Fruit fly (Drosophila melanogaster) whole organism: ENCODE measurements around the gene mRpL44.

Source experiments
- CG8478 ChIP-seq: fragments of >200 bp; optimal IDR thresholded peaks from 2 replicates; lab custom pipeline; 2018; ENCODE audit warnings: inconsistent platforms
- Dll ChIP-seq: fragments of >200 bp; optimal IDR thresholded peaks from 2 replicates; lab custom pipeline; 2017
- EcR ChIP-seq, 2 experiments: fragments of >200 bp; optimal IDR thresholded peaks; 2 replicates each; lab custom pipeline; 2017; ENCODE audit warnings: missing biosample characterization in 2 of 2, missing genetic modification characterization in 2 of 2, missing genetic modification reagents in 2 of 2
- pan ChIP-seq: fragments of >200 bp; optimal IDR thresholded peaks from 2 replicates; lab custom pipeline; 2017
- psq ChIP-seq: fragments of >200 bp; optimal IDR thresholded peaks from 2 replicates; lab custom pipeline; 2017
- usp ChIP-seq: fragments of >200 bp; optimal IDR thresholded peaks from 2 replicates; lab custom pipeline; 2017; ENCODE audit warnings: missing biosample characterization, missing genetic modification characterization, mixed read lengths

The mRpL44 gene

dm6 chr3R:5470586-5471283, at the start of gene mRpL44, which contains the start of gene Snr1:
Gene mRpL44 (minus strand): TSS chr3R:5470636.
Gene Snr1 (plus strand): TSS chr3R:5470926.
- TF ChIP-seq pan (lab: Kevin White, UChicago) (no peak), Dll (lab: Kevin White, UChicago) (no peak)

DNA sequence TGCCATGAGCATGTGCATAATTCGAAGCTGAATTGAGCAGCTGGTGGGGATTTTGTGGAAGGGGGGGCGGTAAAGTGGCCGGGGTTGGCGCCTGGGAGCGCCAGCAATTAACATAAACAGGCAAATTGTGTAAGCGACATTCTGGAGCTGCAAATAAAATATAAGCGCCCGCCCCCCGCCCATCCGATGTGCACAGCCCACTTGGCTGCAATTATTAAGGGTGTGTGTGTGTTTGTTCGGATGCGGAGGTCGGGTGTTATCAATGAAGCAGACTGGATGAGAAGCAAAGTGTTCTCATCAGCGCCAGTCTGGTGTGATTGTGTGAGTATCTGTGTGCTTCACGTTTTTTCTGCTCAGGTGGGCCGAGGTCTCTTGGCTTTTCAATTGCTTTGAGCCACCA, 49.4 kb upstream of the mRpL44 start:
- TF ChIP-seq usp (GFP tag; lab: Kevin White, UChicago) (no peak), psq (no peak), CG8478 (lab: Kevin White, UChicago) (no peak), Dll (lab: Kevin White, UChicago) (no peak), EcR (GFP tag; optimal IDR thresholded peaks at IDR 0.05; lab: Kevin White, UChicago) (no peak), pan (lab: Kevin White, UChicago) (no peak)

DNA sequence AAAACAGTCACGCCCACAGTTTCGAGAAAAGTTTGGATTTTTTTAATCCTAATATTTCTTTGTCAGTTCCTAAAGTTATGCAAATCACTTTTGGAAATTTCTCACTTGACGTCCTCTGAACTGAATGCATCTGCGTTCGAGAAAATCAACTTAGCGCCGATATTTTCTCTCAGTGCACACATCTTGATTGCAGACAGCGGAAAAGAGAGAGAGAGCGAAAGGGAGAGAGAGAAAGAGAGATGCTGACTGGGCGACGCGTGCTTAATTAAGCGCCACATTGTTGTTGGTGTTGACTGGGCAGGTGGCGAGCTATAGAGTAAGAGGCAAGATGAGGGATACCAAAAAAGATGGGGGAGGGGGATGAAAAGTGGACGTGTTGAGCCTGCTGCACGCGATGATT, 48.2 kb upstream of the mRpL44 start:
- no peak for TF ChIP-seq CG8478 (lab: Kevin White, UChicago)

- peak in 1 of 2 experiments; percentile 14 for TF ChIP-seq EcR (GFP tag; optimal IDR thresholded peaks at IDR 0.05; lab: Kevin White, UChicago)
- TF ChIP-seq psq = no peak
Measured at dm6 chr3R:5517876-5518211, 47.4 kb upstream of the mRpL44 start.

- TF ChIP-seq CG8478 (lab: Kevin White, UChicago) = peak; percentile 14
- TF ChIP-seq EcR (GFP tag; optimal IDR thresholded peaks at IDR 0.05; lab: Kevin White, UChicago) = no peak
- TF ChIP-seq Dll (lab: Kevin White, UChicago) = peak; percentile 33
Measured at dm6 chr3R:5517002-5517875, 46.8 kb upstream of the mRpL44 start, which contains the start of gene Itpr. Gene Itpr (plus strand): TSS chr3R:5517117.

dm6 chr3R:5516582-5517001, 46.2 kb upstream of the mRpL44 start:
- no peak for TF ChIP-seq EcR (GFP tag; optimal IDR thresholded peaks at IDR 0.05; lab: Kevin White, UChicago)

DNA sequence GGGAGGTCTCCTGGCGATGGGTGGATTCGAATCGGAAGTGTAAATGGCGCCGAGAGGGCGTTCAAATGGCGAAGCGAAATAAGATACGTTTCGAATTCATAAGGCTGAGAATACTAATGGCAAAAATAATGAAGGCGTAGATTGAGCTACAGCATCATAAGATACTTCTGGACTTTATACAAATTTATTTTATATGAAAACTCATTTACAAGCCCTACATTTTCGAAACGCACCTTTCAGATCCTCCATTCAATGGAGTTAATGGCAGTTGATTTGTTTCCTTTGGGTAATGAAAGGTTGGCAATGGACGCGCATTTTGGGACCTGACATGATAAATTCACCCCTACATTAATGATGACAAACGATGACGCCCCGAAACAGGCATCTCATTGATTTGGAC, 44.3 kb upstream of the mRpL44 start:
- TF ChIP-seq Dll (lab: Kevin White, UChicago) (no peak), EcR (GFP tag; optimal IDR thresholded peaks at IDR 0.05; lab: Kevin White, UChicago) (no peak), pan (lab: Kevin White, UChicago) (no peak), usp (GFP tag; lab: Kevin White, UChicago) (no peak), psq (no peak), CG8478 (lab: Kevin White, UChicago) (no peak)

dm6 chr3R:5503789-5504387, 33.5 kb upstream of the mRpL44 start:
- TF ChIP-seq EcR (GFP tag; optimal IDR thresholded peaks at IDR 0.05; lab: Kevin White, UChicago) (no peak), psq (no peak), pan (lab: Kevin White, UChicago) (no peak), usp (GFP tag; lab: Kevin White, UChicago) (no peak), Dll (lab: Kevin White, UChicago) (no peak), CG8478 (lab: Kevin White, UChicago) (no peak)

DNA sequence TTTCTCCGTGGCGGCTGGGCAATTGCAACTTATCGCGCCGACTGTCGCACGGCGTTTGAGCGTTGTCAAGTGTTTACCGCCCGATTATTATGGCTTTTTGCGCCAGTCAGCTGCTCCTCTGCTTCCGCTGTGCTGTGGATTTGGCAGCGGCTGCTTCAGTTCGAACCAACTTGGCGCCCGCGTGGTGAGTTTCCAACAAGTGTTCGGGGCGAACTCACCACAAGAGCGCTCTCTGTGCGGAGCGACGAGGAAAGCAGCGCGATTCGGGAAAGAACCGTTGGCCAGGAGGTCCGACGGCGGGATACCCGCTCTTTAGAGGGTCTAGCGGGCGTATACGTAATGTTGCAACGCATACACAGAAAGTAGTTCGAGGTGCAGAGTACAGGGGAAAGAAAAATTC, 32.2 kb upstream of the mRpL44 start, which contains the start of gene NKCC:
Gene NKCC, minus strand, starts transcription at position 57 of the 400 bp plus-strand sequence.
- no peak for TF ChIP-seq usp (GFP tag; lab: Kevin White, UChicago)
- TF ChIP-seq EcR (GFP tag; optimal IDR thresholded peaks at IDR 0.05; lab: Kevin White, UChicago) = no peak
- no peak for TF ChIP-seq psq
- TF ChIP-seq CG8478 (lab: Kevin White, UChicago) = no peak

DNA sequence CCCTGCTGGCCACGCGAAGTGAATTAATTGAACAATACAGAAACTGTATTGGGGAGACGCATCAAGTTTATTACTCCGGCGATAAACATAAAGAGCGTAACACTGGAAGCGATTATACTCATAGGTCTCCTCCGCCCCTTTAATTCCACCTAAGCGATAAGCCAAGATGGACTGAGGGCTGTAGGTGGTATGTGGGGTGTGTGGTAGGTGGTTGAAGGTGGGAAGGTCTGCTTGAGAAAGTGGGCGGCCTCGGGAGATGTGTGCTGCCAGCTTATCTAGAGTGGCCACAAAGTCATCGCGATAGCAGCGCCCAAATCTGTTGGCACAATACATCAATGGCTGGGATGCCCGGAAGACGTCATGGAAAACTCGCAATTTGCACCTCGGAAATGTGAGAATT, 27.2 kb upstream of the mRpL44 start:
- no peak for TF ChIP-seq EcR (GFP tag; optimal IDR thresholded peaks at IDR 0.05; lab: Kevin White, UChicago)
- TF ChIP-seq CG8478 (lab: Kevin White, UChicago) = no peak
- TF ChIP-seq usp (GFP tag; lab: Kevin White, UChicago) = no peak
- no peak for TF ChIP-seq psq
- TF ChIP-seq pan (lab: Kevin White, UChicago) = no peak
- no peak for TF ChIP-seq Dll (lab: Kevin White, UChicago)

DNA sequence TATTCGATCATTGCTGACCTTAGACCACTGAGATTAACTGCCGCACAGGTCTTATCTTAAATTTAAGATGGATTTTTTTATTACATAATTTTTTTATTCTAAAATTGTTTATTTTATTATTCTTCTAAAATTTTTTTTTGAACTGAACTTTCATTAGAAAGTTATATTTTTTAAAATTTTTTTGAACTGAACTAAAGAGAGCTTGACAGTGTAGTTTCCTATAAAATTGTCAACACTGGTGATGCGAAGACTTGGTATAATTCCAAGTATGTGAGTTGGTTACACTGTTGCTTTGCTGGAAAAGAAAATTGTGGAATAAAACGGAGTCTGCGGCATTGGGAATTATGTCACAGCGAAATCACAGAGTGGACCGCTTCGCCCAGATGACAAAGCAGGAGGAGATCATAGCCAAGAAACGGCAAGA, 14.9 kb upstream of the mRpL44 start, which contains the start of gene CG31550:
Gene CG31550, plus strand, starts transcription at position 249 of the 424 bp plus-strand sequence.
- TF ChIP-seq CG8478 (lab: Kevin White, UChicago) (no peak), Dll (lab: Kevin White, UChicago) (no peak), usp (GFP tag; lab: Kevin White, UChicago) (no peak), psq (no peak), pan (lab: Kevin White, UChicago) (no peak), EcR (GFP tag; optimal IDR thresholded peaks at IDR 0.05; lab: Kevin White, UChicago) (no peak)

DNA sequence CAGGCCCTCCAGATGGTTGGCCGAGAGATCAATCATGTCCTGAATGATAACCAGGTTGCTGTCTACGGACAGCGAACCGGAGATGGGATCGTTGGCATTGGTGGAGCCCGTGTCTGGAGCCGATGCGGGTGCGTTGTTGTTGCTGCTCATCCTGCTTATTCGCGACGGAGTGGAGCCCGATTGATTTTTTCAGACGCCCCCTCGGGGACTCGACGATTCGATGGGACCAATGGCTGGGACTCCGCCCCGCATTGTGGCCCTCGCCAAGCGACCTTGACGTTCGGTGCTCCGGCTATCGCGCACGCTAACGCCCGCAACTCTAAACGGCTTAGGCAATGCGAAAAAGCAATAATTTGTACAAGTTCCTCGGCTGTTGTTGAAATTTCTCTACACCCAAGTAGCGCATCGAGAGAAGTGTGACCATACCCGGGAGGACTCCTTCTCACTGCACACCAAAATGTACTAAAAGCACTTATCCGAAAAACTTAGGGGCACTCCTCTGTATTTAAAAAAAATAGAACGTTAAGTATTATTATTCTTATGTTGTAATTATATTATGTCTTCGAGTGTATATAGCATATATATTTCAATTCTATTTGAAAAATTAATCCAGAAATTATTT, 13.2 kb upstream of the mRpL44 start, which contains the start of gene ksr:
Gene ksr, minus strand, starts transcription at position 419 of the 622 bp plus-strand sequence.
- TF ChIP-seq EcR (GFP tag; optimal IDR thresholded peaks at IDR 0.05; lab: Kevin White, UChicago) (no peak), pan (lab: Kevin White, UChicago) (no peak), Dll (lab: Kevin White, UChicago) (no peak), CG8478 (lab: Kevin White, UChicago) (no peak), psq (no peak), usp (GFP tag; lab: Kevin White, UChicago) (no peak)
